Worm (Caenorhabditis elegans): ENCODE results near the gene let-418.

DNA sequence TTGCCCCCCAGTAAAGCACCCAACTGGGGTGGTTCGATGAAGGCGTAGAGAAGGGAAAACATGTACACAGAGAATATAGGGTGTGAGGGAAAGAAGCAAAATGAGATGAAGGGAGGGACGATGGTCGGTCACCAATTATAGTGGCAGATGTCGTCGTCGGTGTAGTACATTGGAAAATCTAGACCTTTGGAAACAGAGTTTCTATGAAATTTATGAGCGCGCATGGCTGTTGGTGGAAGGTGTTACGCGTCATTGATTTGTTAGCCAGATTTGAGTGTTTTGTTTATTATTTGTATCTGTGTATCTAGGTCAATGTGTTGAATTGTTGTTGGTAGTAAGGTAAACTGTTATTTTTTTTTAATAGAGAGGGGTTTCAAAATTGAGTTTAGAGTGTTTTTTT is 20.1 kb downstream of the let-418 start:
- no peak for TF ChIP-seq him-1 (tag; optimal IDR thresholded peaks at IDR 0.05)
- TF ChIP-seq dao-5 (tag; optimal IDR thresholded peaks at IDR 0.05) = no peak
- TF ChIP-seq W03F9.2 (tag; optimal IDR thresholded peaks at IDR 0.05) = no peak

Data from whole organism, L4/young adult.